Fruit fly (Drosophila melanogaster): ENCODE data around the gene CG32225.

- TF ChIP-seq Pif1A (GFP tag; optimal IDR thresholded peaks at IDR 0.05) (no peak), fd96Ca (GFP tag; IDR thresholded peaks at IDR 0.05) (no peak), CG14655 (GFP tag; optimal IDR thresholded peaks at IDR 0.05) (no peak), Snoo (tag; optimal IDR thresholded peaks at IDR 0.05) (no peak), CG17806 (tag; optimal IDR thresholded peaks at IDR 0.05) (no peak), EcR (GFP tag; optimal IDR thresholded peaks at IDR 0.05) (no peak)
These were observed 47.7 kb upstream of the CG32225 start for dm6 chr3L:20353726-20354332.

All from whole organism, pupa.